Worm (Caenorhabditis elegans) whole organism, midembryonic: Measurements from ENCODE around the gene F13A7.7.

Source experiments
- T22C8.4 ChIP-seq: fragments of 200-800 bp; sonication (Bioruptor generic); IDR thresholded peaks from 2 replicates; pipeline ENCODE4 v1.3.6; 2022; ENCODE audit warnings: missing genetic modification characterization, missing compliant biosample characterization
- cog-1 ChIP-seq: sonication (generic microtip); optimal IDR thresholded peaks from 2 replicates; lab custom pipeline; 2016; ENCODE audit warnings: missing genetic modification characterization, missing compliant biosample characterization
- flt-1 ChIP-seq: fragments of 200-800 bp; sonication (Bioruptor generic); IDR thresholded peaks from 2 replicates; pipeline ENCODE4 v1.3.6; 2022; ENCODE audit warnings: missing genetic modification characterization, missing compliant biosample characterization
- klf-2 ChIP-seq: fragments of 200-800 bp; sonication (Bioruptor generic); conservative IDR thresholded peaks from 2 replicates; pipeline ENCODE4 v1.3.6; 2022; ENCODE audit warnings: missing genetic modification reagents, missing genetic modification characterization, missing compliant biosample characterization
- ztf-23 ChIP-seq: fragments of 200-800 bp; sonication (Bioruptor generic); IDR thresholded peaks from 2 replicates; pipeline ENCODE4 v1.3.6; 2022; ENCODE audit warnings: missing genetic modification reagents, missing genetic modification characterization, missing compliant biosample characterization

ce11 chrV:16355941-16356340 is 27.7 kb downstream of the F13A7.7 start:
- peak; percentile 79 for TF ChIP-seq flt-1 (GFP tag; lab: Robert Waterston, UW)
- no peak for TF ChIP-seq klf-2 (GFP tag; lab: Robert Waterston, UW)
- peak; percentile 71 for TF ChIP-seq cog-1 (tag; lab: Kevin White, UChicago)
- TF ChIP-seq T22C8.4 (GFP tag; lab: Robert Waterston, UW): no peak
- no peak for TF ChIP-seq ztf-23
